Worm (Caenorhabditis elegans): ENCODE data around the gene math-25.

- TF ChIP-seq ceh-13 (GFP tag; optimal IDR thresholded peaks at IDR 0.05) (no peak), ama-1 (optimal IDR thresholded peaks at IDR 0.05) (no peak), pes-1 (GFP tag; IDR thresholded peaks at IDR 0.05) (no peak), aly-1 (tag; optimal IDR thresholded peaks at IDR 0.05) (no peak)
Observed at ce11 chrII:1928578-1928977, 32.7 kb downstream of the math-25 start.
